Worm (Caenorhabditis elegans): Measurements from ENCODE around the gene K09H11.11.

Gene K09H11.11

DNA sequence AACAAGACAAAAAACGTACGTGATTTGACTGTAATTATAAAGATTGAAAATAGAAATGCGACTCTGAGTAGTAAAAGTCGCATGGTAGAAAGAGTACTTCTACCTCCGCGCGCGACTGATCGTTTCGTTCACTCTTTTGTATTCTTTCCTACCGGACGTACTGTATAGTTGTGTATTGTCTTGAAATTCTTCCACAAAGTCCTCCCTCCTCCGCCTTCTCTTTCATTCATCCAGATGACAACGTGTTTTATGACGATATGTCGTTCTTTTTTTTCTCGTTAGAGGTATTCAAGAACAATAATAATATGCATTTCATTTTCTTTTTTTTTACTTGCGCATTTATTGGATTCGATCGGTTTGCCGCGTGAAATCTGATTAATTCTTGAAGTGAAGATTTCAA is 28.6 kb downstream of the K09H11.11 start, which contains the start of gene K09H11.4:
TSS of gene K09H11.4 (minus strand) at position 101 of the 400 bp plus-strand sequence.
- TF ChIP-seq mls-2 (tag; optimal IDR thresholded peaks at IDR 0.05), result no peak
- TF ChIP-seq M03D4.4 (tag; optimal IDR thresholded peaks at IDR 0.05), result no peak
- TF ChIP-seq hlh-1 (tag; optimal IDR thresholded peaks at IDR 0.05), result no peak
- TF ChIP-seq sem-2 (GFP tag; optimal IDR thresholded peaks at IDR 0.05), result no peak
- no peak for TF ChIP-seq lsy-2 (tag; optimal IDR thresholded peaks at IDR 0.05)
- TF ChIP-seq flh-1 (GFP tag; optimal IDR thresholded peaks at IDR 0.05), result no peak
- TF ChIP-seq unc-62 (GFP tag; optimal IDR thresholded peaks at IDR 0.05), result no peak

- no peak for TF ChIP-seq elt-3 (tag; optimal IDR thresholded peaks at IDR 0.05)
- TF ChIP-seq ceh-83 (GFP tag; optimal IDR thresholded peaks at IDR 0.05), result no peak
- no peak for TF ChIP-seq ceh-39 (tag; optimal IDR thresholded peaks at IDR 0.05)
- TF ChIP-seq ceh-43 (GFP tag; optimal IDR thresholded peaks at IDR 0.05), result no peak
- TF ChIP-seq tbx-8 (GFP tag; optimal IDR thresholded peaks at IDR 0.05), result no peak
Observed at ce11 chrV:5724395-5724794, 30.7 kb downstream of the K09H11.11 start.

ce11 chrV:5722093-5722492 is 33.0 kb downstream of the K09H11.11 start:
- no peak for TF ChIP-seq zip-8 (tag; optimal IDR thresholded peaks at IDR 0.05)
- no peak for TF ChIP-seq ham-2 (GFP tag; optimal IDR thresholded peaks at IDR 0.05)
- TF ChIP-seq lin-32 (GFP tag; optimal IDR thresholded peaks at IDR 0.05), result no peak
- TF ChIP-seq elt-1 (tag; optimal IDR thresholded peaks at IDR 0.05; ENCODE audit: borderline replicate concordance, insufficient read depth), result no peak
- TF ChIP-seq ceh-39 (tag; optimal IDR thresholded peaks at IDR 0.05), result no peak
- TF ChIP-seq ceh-43 (GFP tag; optimal IDR thresholded peaks at IDR 0.05), result no peak
- no peak for TF ChIP-seq unc-39 (tag; optimal IDR thresholded peaks at IDR 0.05)

DNA sequence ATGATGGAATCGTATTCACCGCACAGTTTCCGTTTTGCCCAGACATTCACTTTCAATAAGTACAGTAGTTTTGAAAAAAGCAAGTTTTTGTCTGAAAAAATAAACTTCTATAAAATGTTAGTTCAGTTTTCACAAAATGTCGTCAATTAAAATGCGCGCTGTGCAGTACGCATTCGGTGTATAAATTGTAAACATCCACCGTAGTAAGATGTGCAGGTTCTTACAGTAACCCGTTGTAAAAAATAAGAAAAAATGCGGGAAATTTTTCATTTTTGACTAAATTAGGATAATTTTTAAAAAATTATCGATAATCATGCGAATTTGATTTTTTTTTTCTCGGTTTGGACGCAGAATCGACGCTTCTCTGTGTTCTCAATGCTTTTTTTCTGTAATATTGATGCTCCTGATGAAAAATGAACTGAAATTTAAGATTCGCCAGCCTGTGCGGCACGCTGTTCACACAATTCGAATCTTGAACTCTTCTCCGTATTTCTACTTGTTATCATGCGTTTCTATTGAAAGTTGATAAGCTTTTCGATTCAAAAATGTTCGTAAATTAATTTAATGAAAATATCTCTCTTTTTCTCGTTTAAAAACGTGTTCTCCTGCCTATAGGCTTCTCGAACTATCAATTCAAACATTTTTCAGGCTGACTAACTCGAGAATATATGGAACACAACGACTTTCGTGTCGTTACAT is 37.7 kb downstream of the K09H11.11 start, which contains the start of gene rga-3:
TSS of gene rga-3 (plus strand) at position 649 of the 699 bp plus-strand sequence.
- TF ChIP-seq mls-2 (tag; optimal IDR thresholded peaks at IDR 0.05) (no peak), drap-1 (GFP tag; optimal IDR thresholded peaks at IDR 0.05) (no peak), mep-1 (tag; optimal IDR thresholded peaks at IDR 0.05) (no peak)

DNA sequence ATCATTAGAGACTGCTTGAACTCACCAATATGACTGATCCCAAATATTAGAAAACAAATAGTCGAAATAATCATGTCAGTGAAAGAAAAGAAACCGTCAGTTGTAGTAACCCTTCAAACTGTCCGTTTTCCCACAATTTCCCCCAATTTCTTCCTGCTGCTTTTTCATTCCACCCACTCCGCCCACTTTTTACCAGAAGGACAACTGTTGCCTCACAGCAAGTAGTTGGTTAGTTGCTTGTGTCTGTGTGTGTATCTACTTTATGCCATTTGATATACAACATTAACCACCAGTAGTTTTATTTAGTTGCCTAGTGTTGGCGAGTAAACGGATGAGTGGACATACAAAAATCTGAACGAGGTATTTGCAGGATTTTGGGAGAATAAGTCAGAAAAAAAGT is 38.5 kb downstream of the K09H11.11 start, which contains the start of gene K09H11.9:
TSS of gene K09H11.9 (minus strand) at position 101 of the 400 bp plus-strand sequence.
- TF ChIP-seq snpc-4 (tag; optimal IDR thresholded peaks at IDR 0.05) (no peak), nhr-12 (tag; optimal IDR thresholded peaks at IDR 0.05) (no peak), ceh-43 (GFP tag; optimal IDR thresholded peaks at IDR 0.05) (no peak), nhr-76 (tag; optimal IDR thresholded peaks at IDR 0.05) (no peak), lsy-2 (tag; optimal IDR thresholded peaks at IDR 0.05) (no peak), unc-39 (tag; optimal IDR thresholded peaks at IDR 0.05) (no peak), tbx-8 (GFP tag; optimal IDR thresholded peaks at IDR 0.05) (no peak), ham-2 (GFP tag; optimal IDR thresholded peaks at IDR 0.05) (no peak), bed-3 (GFP tag; optimal IDR thresholded peaks at IDR 0.05) (no peak), mab-5 (tag; optimal IDR thresholded peaks at IDR 0.05) (no peak)

DNA sequence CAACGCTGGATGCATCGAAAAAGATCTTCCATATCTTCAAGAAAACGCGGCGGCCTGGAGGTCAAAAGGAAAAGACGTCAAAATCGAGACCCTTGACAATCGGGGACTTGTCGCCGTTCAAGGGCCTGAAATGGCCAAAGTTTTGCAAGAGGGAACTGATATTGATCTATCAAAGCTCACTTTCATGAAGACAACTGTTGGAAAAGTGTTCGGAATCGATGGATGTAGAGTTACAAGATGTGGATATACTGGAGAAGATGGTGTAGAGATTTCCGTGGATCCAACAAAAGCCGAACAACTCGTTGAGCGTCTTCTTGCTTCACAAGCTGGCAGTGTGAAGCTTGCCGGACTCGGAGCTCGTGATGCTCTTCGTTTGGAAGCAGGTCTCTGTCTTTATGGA is 41.5 kb downstream of the K09H11.11 start:
- TF ChIP-seq lsy-2 (tag; optimal IDR thresholded peaks at IDR 0.05) (no peak), mls-2 (tag; optimal IDR thresholded peaks at IDR 0.05) (no peak)

DNA sequence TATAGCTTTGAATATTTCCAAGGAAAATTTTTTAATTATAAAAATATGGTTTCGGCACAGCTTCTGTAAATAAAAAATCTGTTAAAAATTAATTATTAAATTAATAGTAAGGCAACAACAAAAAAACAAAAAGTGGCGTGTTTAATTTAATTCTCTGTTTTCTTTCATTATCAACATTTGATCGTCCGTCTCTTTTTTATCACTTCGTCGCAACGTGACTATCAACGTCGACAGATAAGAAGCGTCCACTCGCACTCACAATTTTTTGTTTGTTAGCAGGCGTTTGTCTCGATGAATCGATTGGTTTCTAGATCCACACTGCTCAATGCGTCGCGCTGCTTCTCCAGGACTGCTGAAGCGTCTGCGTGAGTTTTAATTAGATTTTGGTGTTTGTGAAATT is 42.4 kb downstream of the K09H11.11 start, which contains the start of gene gcst-1:
TSS of gene gcst-1 (plus strand) at position 277 of the 400 bp plus-strand sequence.
- TF ChIP-seq zip-8 (tag; optimal IDR thresholded peaks at IDR 0.05), result no peak
- no peak for TF ChIP-seq lsy-2 (tag; optimal IDR thresholded peaks at IDR 0.05)
- TF ChIP-seq flh-1 (GFP tag; optimal IDR thresholded peaks at IDR 0.05), result no peak
- TF ChIP-seq blmp-1 (tag; optimal IDR thresholded peaks at IDR 0.05), result no peak
- TF ChIP-seq unc-120 (tag; optimal IDR thresholded peaks at IDR 0.05; ENCODE audit: poor library complexity, severe bottlenecking), result no peak
- TF ChIP-seq sem-2 (GFP tag; optimal IDR thresholded peaks at IDR 0.05), result no peak
- TF ChIP-seq sptf-1 (tag; optimal IDR thresholded peaks at IDR 0.05), result no peak
- TF ChIP-seq nhr-28 (tag; optimal IDR thresholded peaks at IDR 0.05), result no peak
- TF ChIP-seq nhr-237 (tag; optimal IDR thresholded peaks at IDR 0.05), result no peak
- no peak for TF ChIP-seq pha-4 (tag; optimal IDR thresholded peaks at IDR 0.05)
- no peak for TF ChIP-seq lin-32 (GFP tag; optimal IDR thresholded peaks at IDR 0.05)
- TF ChIP-seq mep-1 (tag; optimal IDR thresholded peaks at IDR 0.05), result no peak
- TF ChIP-seq unc-39 (tag; optimal IDR thresholded peaks at IDR 0.05), result no peak
- no peak for TF ChIP-seq ceh-83 (GFP tag; optimal IDR thresholded peaks at IDR 0.05)
- no peak for TF ChIP-seq nhr-76 (tag; optimal IDR thresholded peaks at IDR 0.05)
- TF ChIP-seq ham-2 (GFP tag; optimal IDR thresholded peaks at IDR 0.05), result no peak

Data from whole organism, mixed stage, embryonic.